Worm (Caenorhabditis elegans) whole organism, dauer: ENCODE measurements around the gene F45E1.2.

Source experiments
- unc-62 ChIP-seq: sonication (generic microtip); optimal IDR thresholded peaks from 2 replicates; lab custom pipeline; 2017; ENCODE audit warnings: missing biosample characterization, missing genetic modification reagents, missing genetic modification characterization

F45E1.2 gene

DNA sequence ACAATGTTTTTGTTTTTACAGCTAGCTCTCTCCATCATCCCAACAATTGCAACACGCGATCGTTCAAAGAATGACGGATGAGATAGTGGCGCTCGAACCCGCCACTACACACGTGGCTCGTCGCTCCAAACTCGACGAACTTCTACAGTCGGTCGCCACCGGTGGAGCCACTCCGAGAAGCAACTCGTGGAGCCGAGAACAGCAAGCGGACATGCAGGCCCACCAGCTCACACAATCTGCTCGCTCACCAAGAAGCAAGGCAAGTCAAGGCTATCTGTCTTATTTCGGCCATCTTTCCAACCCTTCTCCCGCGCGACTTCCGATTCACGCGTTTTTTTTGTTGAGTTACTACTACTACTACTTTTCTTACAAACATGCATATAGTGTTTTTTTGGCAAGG, at the start of gene F45E1.2, which contains the start of gene F45E1.1:
F45E1.2 (plus strand) TSS at position 71 of the 400 bp plus-strand sequence.
F45E1.1 (plus strand) TSS at position 20 of the 400 bp plus-strand sequence.
- no peak for TF ChIP-seq unc-62 (GFP tag; lab: Kevin White, UChicago)

DNA sequence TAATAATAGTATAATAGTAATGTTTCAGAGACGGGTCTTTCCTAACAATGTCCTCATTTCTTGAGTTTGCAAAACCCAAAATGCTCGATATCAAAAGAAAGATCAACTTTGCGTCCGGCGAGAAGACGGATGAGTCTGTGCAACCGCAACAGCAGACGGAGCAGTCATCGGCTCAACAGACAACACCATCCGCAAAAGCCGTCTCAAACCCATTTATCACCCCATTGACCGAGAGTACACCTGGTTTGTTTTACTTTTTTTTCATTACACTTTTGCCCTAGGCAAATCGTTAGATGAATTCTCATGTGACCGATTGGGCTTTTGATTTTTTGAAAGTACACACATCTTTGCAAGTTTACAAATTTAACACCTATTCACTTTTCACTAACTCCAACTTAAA, 49.2 kb upstream of the F45E1.2 start, which contains the start of gene dct-1:
dct-1 (plus strand) TSS at position 27 of the 400 bp plus-strand sequence.
- no peak for TF ChIP-seq unc-62 (GFP tag; lab: Kevin White, UChicago)

DNA sequence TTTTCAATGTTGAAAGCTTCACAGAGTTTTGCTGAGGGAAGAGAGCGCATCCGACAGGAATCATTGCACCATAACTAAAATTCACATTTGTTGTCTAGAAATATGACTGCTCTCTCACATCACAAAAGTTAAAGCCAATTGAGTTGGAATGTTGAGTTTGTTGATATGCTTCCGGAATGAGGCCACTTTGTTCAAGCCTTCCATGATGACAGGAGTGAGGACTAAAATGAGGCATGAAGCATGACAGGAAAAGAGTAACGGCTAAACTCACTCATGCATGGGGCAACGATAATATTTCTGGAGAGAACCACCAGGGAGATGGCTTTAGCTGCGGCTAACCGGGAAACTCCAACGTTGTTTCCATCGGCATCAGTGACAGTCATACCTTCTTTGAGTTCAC, 47.1 kb upstream of the F45E1.2 start:
- no peak for TF ChIP-seq unc-62 (GFP tag; lab: Kevin White, UChicago)

DNA sequence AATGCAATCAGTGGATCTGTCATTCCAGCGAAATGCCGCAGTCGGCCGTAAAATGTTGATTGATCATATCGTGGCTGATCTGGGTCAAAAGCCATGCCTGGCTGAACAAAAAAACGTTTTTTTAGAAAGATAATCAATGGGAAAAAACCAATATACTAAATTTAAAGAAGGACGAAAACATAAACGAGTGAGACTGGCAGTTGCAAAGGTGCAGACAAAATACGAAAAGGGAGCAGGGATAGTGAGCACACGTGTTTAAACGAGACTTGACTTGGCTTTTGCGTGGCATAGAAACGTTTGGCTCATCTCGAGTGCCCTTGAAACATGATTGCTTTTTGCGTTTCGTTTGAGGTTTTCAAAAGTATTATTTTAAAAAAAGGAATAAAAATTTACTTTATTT, 45.3 kb upstream of the F45E1.2 start, which contains the start of gene sfxn-2:
sfxn-2 (minus strand) TSS at position 101 of the 400 bp plus-strand sequence.
- TF ChIP-seq unc-62 (GFP tag; lab: Kevin White, UChicago): no peak

DNA sequence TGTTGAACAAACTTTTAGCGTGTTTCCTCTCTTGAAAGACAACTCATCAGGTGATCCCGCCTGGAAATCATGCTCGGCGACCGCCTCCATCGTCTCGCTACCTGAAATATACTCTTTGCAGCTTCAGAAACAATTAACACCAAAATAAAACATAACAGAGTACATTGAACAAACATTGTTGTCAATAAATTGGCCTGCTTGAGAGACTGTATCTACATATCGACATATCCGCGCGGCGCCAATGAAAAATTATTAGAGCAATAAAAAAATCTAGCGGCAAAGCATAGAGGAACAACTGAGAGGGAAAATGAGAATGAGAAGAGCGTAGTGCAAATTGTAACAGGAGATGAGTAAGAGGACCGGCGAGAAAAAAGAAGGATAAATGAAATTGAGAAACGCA, 41.9 kb upstream of the F45E1.2 start, which contains the start of gene sem-5:
sem-5 (minus strand) TSS at position 101 of the 400 bp plus-strand sequence.
- TF ChIP-seq unc-62 (GFP tag; lab: Kevin White, UChicago): no peak

DNA sequence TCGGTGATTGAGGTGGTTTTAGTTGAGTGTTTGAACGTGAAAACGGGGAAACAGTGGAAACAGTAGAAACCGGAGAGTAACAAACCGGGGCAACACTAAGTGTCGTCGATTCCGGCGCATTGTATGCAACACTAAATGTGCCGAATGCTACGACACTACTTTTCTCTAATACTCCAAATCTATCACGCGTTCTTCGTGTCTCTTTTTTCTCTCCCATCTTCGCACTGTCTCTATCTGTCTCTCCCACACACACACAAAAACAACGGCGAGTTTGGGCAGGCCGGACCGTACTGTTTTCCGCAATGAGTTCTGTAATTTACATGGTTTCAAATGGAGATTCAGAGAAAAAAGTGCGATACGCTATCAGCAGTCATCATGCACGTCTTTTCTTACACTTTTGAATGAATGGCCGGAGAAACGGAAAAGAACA, 41.5 kb upstream of the F45E1.2 start:
- no peak for TF ChIP-seq unc-62 (GFP tag; lab: Kevin White, UChicago)

DNA sequence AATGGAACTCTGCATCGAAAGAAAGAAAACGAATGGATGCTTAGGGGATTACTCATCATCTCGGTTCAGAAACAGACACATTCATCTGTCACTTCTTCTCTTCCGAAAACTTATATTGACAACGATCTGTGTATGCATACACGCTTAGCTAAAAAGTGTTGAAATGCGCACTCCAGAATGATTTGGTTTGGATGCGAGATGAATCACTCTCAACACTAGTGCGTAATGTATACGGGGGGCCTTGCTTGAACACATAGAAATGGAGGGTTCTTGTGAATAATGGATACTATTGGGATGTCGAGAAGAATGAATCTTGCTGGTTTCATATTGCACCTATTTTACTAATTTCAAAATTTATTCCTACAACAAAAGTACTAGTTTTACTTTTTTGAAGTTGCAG, 39.5 kb upstream of the F45E1.2 start:
- TF ChIP-seq unc-62 (GFP tag; lab: Kevin White, UChicago): no peak

DNA sequence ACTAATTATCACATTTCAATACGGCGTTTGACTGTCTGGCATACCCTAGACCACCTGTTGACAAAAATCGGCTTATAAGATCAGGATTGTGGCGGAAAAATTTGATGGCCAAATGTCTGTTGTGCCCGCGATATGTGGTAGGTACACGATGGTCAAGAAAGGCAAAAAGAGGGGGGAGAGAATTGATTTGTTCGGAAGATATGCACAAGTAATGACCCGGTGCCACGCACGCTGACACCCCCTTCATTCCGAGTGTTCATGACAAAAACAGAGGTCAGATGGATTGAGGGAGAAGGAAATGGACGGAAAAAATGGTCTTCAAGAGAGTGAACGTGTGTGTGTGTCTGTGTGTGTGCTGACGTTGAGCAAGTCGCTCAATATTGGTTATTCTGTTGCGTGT, 38.1 kb upstream of the F45E1.2 start:
- no peak for TF ChIP-seq unc-62 (GFP tag; lab: Kevin White, UChicago)

DNA sequence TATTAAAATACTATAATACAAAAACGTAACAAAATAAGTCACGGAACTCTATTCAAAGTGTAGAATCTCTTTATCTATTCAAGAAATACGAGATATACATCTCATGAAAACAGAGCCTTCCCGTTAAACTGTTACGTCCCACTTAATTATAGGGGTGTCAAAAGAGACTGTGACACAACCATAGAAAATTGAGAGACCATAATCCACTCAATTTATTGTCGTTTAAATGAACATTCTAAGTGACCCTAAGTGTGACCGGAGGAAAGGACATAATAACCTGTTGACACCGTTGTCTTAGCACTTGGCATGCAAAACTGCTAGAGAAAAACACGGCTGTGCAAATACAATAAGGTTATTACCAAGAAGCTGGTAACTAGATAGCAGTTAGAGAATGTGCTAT, 35.0 kb upstream of the F45E1.2 start:
- no peak for TF ChIP-seq unc-62 (GFP tag; lab: Kevin White, UChicago)

DNA sequence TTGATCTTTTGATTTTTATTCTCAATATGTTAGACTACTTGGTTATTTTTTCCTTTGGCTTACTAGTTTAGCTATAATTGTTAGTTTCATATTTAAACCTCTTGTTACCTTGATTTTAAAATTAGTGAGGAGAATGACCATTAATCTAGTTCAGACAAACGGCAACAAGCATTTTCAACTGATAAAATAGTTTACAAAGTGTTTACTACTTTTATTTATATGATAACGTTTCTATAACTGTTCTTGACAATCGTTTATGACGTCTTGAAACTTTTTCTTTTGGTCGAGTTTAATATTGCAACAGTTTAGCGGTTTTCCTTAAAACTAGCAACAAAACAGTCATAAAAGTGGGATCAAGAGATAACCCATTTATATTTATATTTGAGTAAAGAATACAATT, 27.8 kb upstream of the F45E1.2 start:
- TF ChIP-seq unc-62 (GFP tag; lab: Kevin White, UChicago): no peak

DNA sequence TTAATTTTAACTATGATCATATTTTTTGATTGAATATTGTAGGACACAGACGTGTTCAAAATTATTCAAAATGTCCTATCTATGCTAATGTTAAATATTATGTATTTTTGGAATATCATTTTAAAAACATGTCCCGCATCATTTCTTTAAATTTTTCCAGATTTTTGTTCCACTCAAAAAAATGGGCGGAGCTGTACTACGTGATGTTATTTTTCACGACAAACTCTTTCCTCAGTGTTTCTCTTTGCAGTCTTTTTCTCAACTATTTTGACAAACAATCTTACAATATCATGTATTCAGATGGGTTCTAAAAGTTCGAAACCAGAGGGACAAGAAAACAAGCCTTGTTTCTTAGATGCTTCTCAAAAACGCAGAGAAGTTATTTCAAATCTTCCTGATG, 27.1 kb upstream of the F45E1.2 start, which contains the start of gene F45E1.5:
F45E1.5 (plus strand) TSS at position 301 of the 400 bp plus-strand sequence.
- TF ChIP-seq unc-62 (GFP tag; lab: Kevin White, UChicago): no peak

DNA sequence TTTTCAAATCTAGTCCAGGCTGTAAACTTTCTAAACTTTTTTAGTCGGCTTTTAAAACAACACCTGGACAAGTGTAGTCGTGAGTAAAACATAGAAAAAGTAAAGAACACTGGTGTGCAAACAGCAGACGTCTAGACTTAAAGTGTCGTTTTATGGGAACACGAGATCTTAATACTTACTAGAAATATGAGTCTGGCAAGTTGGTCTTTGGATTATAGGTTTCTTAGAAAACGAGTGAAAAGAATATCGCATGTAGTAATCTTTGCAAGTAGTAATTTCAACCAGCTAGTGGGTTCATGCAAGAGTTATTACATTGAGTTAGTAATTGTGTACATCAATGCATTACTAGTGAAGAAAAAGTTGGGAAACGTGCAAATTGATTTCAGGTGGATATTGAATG, 26.1 kb upstream of the F45E1.2 start:
- TF ChIP-seq unc-62 (GFP tag; lab: Kevin White, UChicago): no peak

DNA sequence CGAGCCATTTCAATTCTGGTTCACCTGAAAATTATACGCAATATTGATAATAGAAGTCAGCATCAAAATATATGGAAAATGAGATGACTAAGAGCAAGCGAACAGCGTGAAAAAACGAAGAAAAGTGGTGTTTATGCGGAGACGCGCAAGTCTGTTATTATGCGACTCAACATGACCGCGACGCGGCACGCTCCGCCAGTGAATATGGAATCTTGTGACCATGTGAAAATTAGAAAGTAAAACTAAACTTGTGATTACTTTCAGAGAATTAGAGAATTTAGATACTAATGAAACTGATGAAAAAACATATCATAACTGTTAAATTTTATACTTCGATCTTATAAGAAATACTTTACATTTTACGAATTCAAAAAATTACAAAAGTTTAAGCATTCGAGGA, 21.5 kb upstream of the F45E1.2 start, which contains the start of gene his-71:
his-71 (minus strand) TSS at position 24 of the 400 bp plus-strand sequence.
- TF ChIP-seq unc-62 (GFP tag; lab: Kevin White, UChicago): no peak

DNA sequence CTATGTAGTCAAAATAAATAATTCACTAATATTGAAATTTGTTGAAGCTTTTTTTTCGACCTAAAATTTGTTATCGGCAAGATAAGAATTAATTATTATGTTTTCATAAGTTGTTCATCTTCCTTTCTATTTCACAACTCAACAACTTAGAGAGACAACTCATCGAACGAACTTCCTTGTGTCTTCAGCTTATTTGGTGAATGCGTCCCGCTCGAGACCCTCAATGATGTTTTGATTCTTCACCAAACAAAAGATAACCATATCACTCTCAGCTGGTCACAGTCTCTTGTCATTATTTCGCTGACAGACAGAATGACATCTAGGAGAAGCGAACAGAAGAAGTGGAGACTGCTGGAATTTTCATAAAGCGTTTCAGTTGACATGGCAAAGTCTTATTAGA, 18.8 kb upstream of the F45E1.2 start:
- no peak for TF ChIP-seq unc-62 (GFP tag; lab: Kevin White, UChicago)

DNA sequence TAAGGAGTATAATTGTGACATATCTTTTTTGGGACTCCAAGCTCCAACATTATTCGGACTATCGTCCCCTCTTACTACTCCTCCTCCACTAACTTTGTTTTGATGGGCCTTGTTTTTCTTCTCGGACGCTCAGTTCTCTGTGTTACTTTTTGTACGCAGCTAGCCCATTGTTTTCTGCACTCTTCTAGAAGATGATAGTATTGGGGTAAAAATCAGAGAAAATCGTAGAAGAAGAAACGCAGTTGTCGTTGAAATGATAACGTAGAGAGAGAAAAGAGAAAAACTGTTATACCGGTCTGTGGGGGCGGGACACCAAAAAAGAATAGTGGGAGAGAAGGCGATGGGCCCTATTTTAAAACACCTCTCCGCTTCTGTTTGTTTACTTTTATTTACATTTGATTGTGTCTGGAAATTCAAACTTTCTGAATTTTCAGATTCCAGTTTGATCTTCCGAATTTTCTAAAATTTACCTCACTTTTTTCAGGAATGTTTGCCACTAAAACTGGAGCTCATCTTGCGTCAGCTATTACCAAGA, 18.0 kb upstream of the F45E1.2 start, which contains the start of gene F45E1.4:
F45E1.4 (plus strand) TSS at position 485 of the 535 bp plus-strand sequence.
- no peak for TF ChIP-seq unc-62 (GFP tag; lab: Kevin White, UChicago)

DNA sequence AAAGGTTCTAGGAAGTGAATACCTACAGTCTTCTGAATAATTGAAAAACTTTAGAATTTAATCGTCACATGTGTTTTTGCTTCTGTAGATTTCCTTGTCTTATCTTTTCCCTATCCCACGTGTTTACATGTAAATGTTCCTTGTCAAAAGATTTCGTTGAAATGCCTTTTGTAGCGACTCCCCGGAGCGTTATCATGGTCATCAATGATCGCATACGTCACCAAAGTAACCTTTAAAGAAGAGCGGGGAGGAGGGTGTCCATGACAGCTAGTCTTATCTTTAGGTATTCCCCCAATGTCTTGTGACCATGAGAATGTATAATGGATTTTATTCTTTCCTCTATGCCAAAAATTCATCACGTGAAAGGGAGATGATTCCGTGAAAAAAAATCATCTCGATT, 16.6 kb upstream of the F45E1.2 start:
- no peak for TF ChIP-seq unc-62 (GFP tag; lab: Kevin White, UChicago)

DNA sequence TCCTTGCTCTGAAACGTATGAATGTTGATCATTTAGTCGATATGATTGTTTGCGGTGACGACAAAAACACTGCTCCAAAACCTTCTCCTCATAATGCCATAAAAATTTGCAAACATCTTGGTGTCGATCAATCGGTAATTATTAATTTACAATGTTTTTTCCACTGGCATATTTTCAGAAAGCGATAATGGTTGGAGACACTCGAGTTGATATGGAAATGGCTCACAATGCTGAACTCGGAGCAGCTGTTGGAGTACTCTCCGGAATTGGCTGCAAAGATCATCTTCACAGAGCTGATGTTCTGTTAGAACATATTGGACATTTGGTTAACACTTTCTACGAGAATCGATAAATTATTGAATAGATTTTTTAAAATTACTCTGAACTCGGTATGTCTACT, 15.1 kb upstream of the F45E1.2 start:
- TF ChIP-seq unc-62 (GFP tag; lab: Kevin White, UChicago): no peak
